Fruit fly (Drosophila melanogaster): ENCODE data around the gene CG33080.

Gene CG33080

dm6 chrX:5689417-5690215 lies 28.0 kb downstream of the CG33080 start, which contains the start of the genes PGAP1 and cv (continued):
- TF ChIP-seq cas (GFP tag; IDR thresholded peaks at IDR 0.05) (no peak), pfk (GFP tag; optimal IDR thresholded peaks at IDR 0.05) (no peak), pho (GFP tag; optimal IDR thresholded peaks at IDR 0.05) (peak; percentile 15), CG11695 (GFP tag; IDR thresholded peaks at IDR 0.05) (no peak), wdn (GFP tag; IDR thresholded peaks at IDR 0.05) (no peak), CG31441 (GFP tag; IDR thresholded peaks at IDR 0.05) (peak; percentile 65; the same call in 1 of the 2 replicates), E2f2 (GFP tag; IDR thresholded peaks at IDR 0.05) (0 out of 2 replicates have a peak, but pooled peaks have one; percentile 9), slbo (GFP tag; IDR thresholded peaks at IDR 0.05) (peak; percentile 42; the same call in 1 of the 2 replicates), Six4 (GFP tag; optimal IDR thresholded peaks at IDR 0.05) (no peak), Atf3 (GFP tag; optimal IDR thresholded peaks at IDR 0.05) (no peak), CG5953 (GFP tag; IDR thresholded peaks at IDR 0.05) (no peak), B-H1 (GFP tag; IDR thresholded peaks at IDR 0.05) (no peak), CG12219 (GFP tag; optimal IDR thresholded peaks at IDR 0.05) (no peak), Taf1 (GFP tag; IDR thresholded peaks at IDR 0.05) (no peak), CG10565 (GFP tag; optimal IDR thresholded peaks at IDR 0.05) (no peak), CG3726 (GFP tag; IDR thresholded peaks at IDR 0.05) (no peak), CG15011 (GFP tag; optimal IDR thresholded peaks at IDR 0.05) (no peak), maf-S (GFP tag; optimal IDR thresholded peaks at IDR 0.05) (no peak), hb (GFP tag; IDR thresholded peaks at IDR 0.05; ENCODE audit: partially characterized antibody) (no peak), br (optimal IDR thresholded peaks at IDR 0.05) (no peak), CG6254 (GFP tag; optimal IDR thresholded peaks at IDR 0.05) (no peak), Rfx (GFP tag; IDR thresholded peaks at IDR 0.05) (peak; percentile 42), Oaz (GFP tag; IDR thresholded peaks at IDR 0.05) (no peak), CG9932 (GFP tag; IDR thresholded peaks at IDR 0.05) (peak; percentile 63), Sry-β (GFP tag; optimal IDR thresholded peaks at IDR 0.05) (peak; percentile 78), CG1832 (GFP tag; optimal IDR thresholded peaks at IDR 0.05) (no peak), stwl (tag; optimal IDR thresholded peaks at IDR 0.05) (peak; percentile 23), gro (GFP tag; optimal IDR thresholded peaks at IDR 0.05) (no peak), oc (tag; optimal IDR thresholded peaks at IDR 0.05) (no peak), dpn (GFP tag; optimal IDR thresholded peaks at IDR 0.05) (peak; percentile 33 to 46), grn (GFP tag; optimal IDR thresholded peaks at IDR 0.05) (peak; percentile 87), CG7786 (GFP tag; optimal IDR thresholded peaks at IDR 0.05) (no peak), Eip74EF (GFP tag; optimal IDR thresholded peaks at IDR 0.05) (no peak), jing (GFP tag; optimal IDR thresholded peaks at IDR 0.05) (no peak), chif (GFP tag; optimal IDR thresholded peaks at IDR 0.05) (peak in 1 of 2 experiments; percentile 29), peb (GFP tag; IDR thresholded peaks at IDR 0.05) (no peak), CG1792 (GFP tag; optimal IDR thresholded peaks at IDR 0.05) (no peak), bigmax (GFP tag; optimal IDR thresholded peaks at IDR 0.05) (no peak), CG6683 (GFP tag; optimal IDR thresholded peaks at IDR 0.05) (no peak), unc-4 (GFP tag; IDR thresholded peaks at IDR 0.05; ENCODE audit: partially characterized antibody) (peak; percentile 72), nau (GFP tag; optimal IDR thresholded peaks at IDR 0.05) (no peak), Optix (GFP tag; IDR thresholded peaks at IDR 0.05) (no peak), al (GFP tag; IDR thresholded peaks at IDR 0.05) (0 out of 2 replicates have a peak, but pooled peaks have one; percentile 9), CG18619 (GFP tag; optimal IDR thresholded peaks at IDR 0.05) (no peak), btn (GFP tag; optimal IDR thresholded peaks at IDR 0.05) (no peak), Lhr (GFP tag; optimal IDR thresholded peaks at IDR 0.05) (peak; percentile 12), grau (tag; optimal IDR thresholded peaks at IDR 0.05) (peak; percentile 47), CG10366 (GFP tag; IDR thresholded peaks at IDR 0.05) (no peak), az2 (GFP tag; optimal IDR thresholded peaks at IDR 0.05) (peak; percentile 30), lbe (GFP tag; optimal IDR thresholded peaks at IDR 0.05) (peak; percentile 56), CG8478 (optimal IDR thresholded peaks at IDR 0.05) (peak; percentile 76)

All from whole organism, embryonic.